Fruit fly (Drosophila melanogaster) whole organism: Measurements from ENCODE around the gene CG33946.
A peak's percentile ranks its signal among the peaks of the same experiment; 100 is the strongest.

ENCODE experiments used
- CG8478 ChIP-seq: fragments of >200 bp; optimal IDR thresholded peaks from 2 replicates; lab custom pipeline; 2018; ENCODE audit warnings: inconsistent platforms
- Dll ChIP-seq: fragments of >200 bp; optimal IDR thresholded peaks from 2 replicates; lab custom pipeline; 2017
- EcR ChIP-seq, 2 experiments: fragments of >200 bp; optimal IDR thresholded peaks; 2 replicates each; lab custom pipeline; 2017; ENCODE audit warnings: missing biosample characterization in 2 of 2, missing genetic modification characterization in 2 of 2, missing genetic modification reagents in 2 of 2
- pan ChIP-seq: fragments of >200 bp; optimal IDR thresholded peaks from 2 replicates; lab custom pipeline; 2017
- psq ChIP-seq: fragments of >200 bp; optimal IDR thresholded peaks from 2 replicates; lab custom pipeline; 2017
- usp ChIP-seq: fragments of >200 bp; optimal IDR thresholded peaks from 2 replicates; lab custom pipeline; 2017; ENCODE audit warnings: missing biosample characterization, missing genetic modification characterization, mixed read lengths

Gene CG33946

DNA sequence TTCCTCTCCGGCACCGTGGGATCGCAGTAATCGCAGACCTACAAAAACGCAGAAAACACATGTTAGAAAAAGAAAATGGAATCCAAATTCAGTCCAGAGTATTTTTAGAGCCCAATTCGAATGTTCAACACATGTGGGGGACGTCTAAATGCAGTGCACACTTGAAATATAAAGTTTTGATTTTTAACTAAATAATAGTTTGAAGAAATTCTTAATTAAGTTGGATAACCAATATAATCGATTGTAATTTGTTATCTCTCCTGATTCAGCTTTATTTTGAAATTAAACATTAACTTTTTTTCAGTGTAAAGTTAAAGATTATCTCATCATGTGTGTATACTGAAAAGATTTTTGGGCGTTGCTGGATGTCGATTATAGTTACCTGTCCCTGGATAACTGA, 3.2 kb upstream of the CG33946 start:
- no peak for TF ChIP-seq pan (lab: Kevin White, UChicago)
- no peak for TF ChIP-seq CG8478
- TF ChIP-seq psq (lab: Kevin White, UChicago): no peak
- TF ChIP-seq Dll: no peak
- TF ChIP-seq usp (GFP tag; lab: Kevin White, UChicago): no peak
- TF ChIP-seq EcR (GFP tag; optimal IDR thresholded peaks at IDR 0.05; lab: Kevin White, UChicago): no peak

DNA sequence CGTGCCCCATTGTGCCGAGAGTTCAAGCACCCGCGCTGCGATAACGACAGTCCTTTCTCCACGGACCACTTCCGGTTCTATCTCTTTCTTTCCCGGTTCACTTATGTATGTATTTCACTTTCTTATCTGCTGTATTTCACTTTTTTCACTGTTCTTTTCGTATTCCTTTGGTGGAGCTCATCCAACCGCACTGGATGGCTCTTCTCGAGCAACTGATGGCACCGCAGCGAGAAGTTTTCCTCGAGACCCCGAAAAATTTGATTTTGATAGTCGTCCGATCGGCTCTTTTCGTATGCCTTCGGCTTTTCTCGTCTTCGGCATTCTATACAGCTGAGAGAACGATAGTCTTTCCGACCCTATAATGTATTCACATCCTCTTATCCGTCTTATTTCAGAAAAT, 2.6 kb upstream of the CG33946 start, which contains the start of gene LanA:
Gene LanA (minus strand): TSS at position 217 of the 400 bp plus-strand sequence.
- no peak for TF ChIP-seq EcR (GFP tag; optimal IDR thresholded peaks at IDR 0.05; lab: Kevin White, UChicago)
- no peak for TF ChIP-seq Dll
- no peak for TF ChIP-seq usp (GFP tag; lab: Kevin White, UChicago)
- no peak for TF ChIP-seq psq (lab: Kevin White, UChicago)
- no peak for TF ChIP-seq pan (lab: Kevin White, UChicago)
- TF ChIP-seq CG8478: no peak

DNA sequence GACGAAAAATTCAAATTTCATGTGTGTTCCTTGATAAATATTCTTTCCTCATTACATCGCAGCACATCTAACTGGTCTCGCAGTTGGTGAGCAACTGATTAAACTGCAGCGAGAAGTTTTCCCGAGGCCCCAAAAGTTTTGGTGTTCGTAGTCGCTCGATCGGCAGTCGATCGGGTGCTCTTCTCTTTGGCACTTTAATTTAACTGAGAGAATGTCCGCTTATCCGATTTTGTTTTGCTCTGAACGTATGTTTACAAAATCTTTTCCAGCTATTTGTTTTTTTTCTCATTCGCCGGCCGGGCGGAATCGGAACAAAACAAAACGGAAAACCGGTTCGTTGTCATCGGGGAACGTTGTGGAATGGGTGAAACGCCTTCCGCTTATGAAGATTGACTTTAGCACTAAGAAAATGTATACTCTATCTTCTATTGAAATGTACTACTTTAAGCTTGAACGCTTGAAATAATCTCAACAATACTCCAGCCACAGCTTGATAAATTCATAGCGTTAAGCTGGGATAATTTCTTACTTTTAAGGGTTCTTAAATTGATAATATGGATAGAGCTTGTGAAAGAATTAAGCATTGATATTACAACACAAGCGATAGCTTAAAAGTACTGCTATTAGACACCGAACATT, 1.7 kb upstream of the CG33946 start:
- TF ChIP-seq psq (lab: Kevin White, UChicago): peak; percentile 9
- TF ChIP-seq usp (GFP tag; lab: Kevin White, UChicago): no peak

dm6 chr3L:6232261-6232660, 11.9 kb downstream of the CG33946 start, which contains the start of gene CG13299:
CG13299 (minus strand) TSS chr3L:6232361.
- TF ChIP-seq usp (GFP tag; lab: Kevin White, UChicago): no peak
- TF ChIP-seq pan (lab: Kevin White, UChicago): no peak
- TF ChIP-seq EcR (GFP tag; optimal IDR thresholded peaks at IDR 0.05; lab: Kevin White, UChicago): no peak
- TF ChIP-seq Dll: no peak
- TF ChIP-seq CG8478: no peak
- TF ChIP-seq psq (lab: Kevin White, UChicago): no peak

DNA sequence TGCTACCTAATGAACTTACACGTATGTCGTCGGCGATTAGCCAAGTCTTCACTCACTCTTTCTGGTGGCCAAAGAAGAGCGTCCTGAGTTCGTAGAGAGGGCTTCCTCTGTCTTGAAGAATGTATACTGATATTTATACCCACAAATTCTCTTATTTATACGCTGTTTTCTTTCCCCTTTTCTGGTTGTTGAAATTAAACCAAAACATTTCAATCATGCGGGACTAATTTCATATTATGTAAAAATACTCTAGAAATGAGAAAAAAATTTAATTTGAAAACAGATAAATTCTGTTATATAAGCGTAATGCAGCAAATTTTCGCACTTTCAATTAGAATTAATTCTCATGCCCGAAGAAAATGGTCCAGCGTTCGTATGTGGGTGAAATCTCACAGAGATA, 12.9 kb downstream of the CG33946 start, which contains the start of gene BG642312:
Gene BG642312 (minus strand): TSS at position 101 of the 400 bp plus-strand sequence.
- TF ChIP-seq psq (lab: Kevin White, UChicago) (no peak), EcR (GFP tag; optimal IDR thresholded peaks at IDR 0.05; lab: Kevin White, UChicago) (no peak), CG8478 (no peak), pan (lab: Kevin White, UChicago) (no peak), Dll (no peak), usp (GFP tag; lab: Kevin White, UChicago) (no peak)

DNA sequence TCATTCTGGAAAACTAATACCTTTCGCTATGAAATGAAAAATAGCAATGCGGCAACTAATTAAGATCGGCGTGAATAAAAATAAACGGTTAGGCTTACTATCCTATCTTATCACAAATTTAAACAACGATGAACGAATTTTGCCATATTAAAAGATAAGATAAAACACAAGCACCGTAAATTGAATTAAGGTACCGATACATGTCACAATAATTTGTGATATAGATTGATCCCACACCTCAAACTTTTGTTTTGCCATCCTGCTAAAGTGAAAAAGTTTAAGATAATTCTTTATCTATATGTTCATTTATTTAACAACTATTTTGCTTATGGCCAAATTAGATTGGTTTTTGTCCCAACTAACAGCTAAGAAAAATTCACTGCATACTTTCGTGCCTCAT, 13.7 kb downstream of the CG33946 start, which contains the start of gene CG42714:
Gene CG42714 (minus strand): TSS at position 22 of the 400 bp plus-strand sequence.
- TF ChIP-seq CG8478 (no peak), psq (lab: Kevin White, UChicago) (no peak), Dll (no peak), usp (GFP tag; lab: Kevin White, UChicago) (no peak), pan (lab: Kevin White, UChicago) (no peak), EcR (GFP tag; optimal IDR thresholded peaks at IDR 0.05; lab: Kevin White, UChicago) (no peak)

dm6 chr3L:6239968-6240367, 19.6 kb downstream of the CG33946 start, which contains the start of gene CG10226:
CG10226 (minus strand) TSS chr3L:6240068.
- no peak for TF ChIP-seq EcR (GFP tag; optimal IDR thresholded peaks at IDR 0.05; lab: Kevin White, UChicago)

dm6 chr3L:6245646-6246045, 25.3 kb downstream of the CG33946 start, which contains the start of gene Mdr65:
Mdr65 (minus strand) TSS chr3L:6245746.
- TF ChIP-seq EcR (GFP tag; optimal IDR thresholded peaks at IDR 0.05; lab: Kevin White, UChicago): no peak

DNA sequence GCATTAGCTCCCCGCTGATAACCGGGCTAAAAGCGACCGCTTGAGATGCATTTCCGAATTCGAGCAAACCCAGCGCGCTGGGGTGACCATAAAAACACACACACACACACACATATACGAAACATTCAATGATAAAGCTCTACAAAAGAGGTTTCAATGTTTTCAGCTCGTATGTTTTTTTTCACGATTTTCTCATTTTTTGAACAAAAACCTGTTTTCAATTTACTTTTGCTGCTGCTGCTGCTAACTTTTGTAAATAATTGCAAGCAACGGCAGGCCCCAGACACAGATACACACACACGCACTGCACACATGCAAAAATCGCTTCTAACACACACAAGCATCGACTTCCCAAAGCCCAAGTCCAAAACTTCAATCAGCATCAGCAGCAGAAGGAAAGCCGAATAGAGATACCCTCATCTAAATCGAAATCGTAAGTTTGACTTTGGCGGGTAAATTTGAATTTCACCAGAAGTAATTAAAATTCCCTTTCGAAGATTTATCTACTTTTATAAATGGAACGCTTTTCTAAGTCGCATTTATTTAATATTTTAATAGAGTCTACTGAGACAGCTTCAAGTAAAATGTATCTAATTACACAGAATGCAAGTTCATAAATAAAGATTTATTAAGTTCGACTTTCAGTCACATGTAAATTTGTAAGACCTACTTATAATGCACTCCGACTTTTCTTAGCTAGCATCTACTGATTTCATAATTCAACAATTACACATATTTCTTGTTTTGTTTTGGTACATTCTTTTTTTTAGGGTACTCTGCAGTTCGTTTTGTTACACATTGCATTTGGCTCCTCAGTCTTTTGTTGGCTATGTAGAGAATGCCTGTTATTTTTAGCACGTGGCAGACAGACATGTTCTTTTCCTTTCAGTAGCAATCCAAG, 29.1 kb downstream of the CG33946 start:
- TF ChIP-seq usp (GFP tag; lab: Kevin White, UChicago) (no peak), EcR (GFP tag; optimal IDR thresholded peaks at IDR 0.05; lab: Kevin White, UChicago) (no peak), psq (lab: Kevin White, UChicago) (no peak), CG8478 (no peak), pan (lab: Kevin White, UChicago) (no peak), Dll (no peak)

DNA sequence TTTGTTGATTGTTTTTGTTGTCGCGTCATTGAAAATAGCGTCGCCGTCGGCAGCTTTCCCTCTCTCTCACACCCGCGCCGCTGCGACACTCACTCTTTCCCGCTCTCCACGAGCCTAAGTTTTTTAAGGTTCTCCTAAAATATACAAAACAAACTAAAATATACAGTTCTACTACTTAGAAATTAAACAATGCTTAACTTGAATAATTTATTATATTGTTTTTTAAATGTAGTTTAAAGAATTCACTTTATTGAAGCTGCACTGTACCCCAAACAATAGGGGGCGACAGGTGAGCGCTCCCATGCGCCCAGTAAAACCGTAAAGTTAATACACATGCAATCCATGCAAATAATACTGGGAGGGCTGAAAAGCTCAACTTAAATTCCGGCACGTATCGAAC, 33.4 kb downstream of the CG33946 start:
- no peak for TF ChIP-seq EcR (GFP tag; optimal IDR thresholded peaks at IDR 0.05; lab: Kevin White, UChicago)
- TF ChIP-seq Dll: no peak

DNA sequence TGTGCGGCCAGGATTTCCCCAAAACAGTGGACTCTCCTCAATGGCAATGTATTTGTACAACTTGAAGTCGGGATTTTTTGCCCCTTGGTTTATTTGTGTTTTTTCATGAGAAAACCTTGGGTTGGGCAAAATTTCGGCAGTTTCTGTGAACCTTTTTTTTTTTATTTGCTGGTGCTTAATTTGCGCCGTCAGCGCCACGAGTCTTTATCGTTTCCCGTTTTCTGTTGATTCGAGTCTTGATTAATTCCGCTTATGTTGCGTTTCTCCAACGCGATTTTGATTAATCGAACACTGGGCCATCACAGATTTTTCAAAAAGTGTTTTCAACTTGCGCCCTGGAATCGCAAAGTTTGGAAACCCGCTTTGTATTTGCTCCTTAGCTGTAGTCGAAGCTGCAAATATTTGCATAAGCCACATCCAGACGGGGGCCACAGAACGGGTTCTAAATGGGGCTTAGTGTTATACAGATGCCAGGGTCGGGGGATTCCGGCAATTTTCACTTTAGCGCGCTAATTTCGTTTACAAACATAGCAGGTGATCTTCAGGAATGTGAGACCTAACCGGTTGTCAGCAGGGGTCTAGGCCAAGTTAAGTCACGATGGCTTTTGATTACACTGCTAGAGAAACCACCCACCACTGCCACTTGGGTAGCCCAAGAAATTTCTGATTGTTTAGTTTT, 34.2 kb downstream of the CG33946 start:
- TF ChIP-seq usp (GFP tag; lab: Kevin White, UChicago) (no peak), CG8478 (no peak), pan (lab: Kevin White, UChicago) (no peak), Dll (no peak)
